Worm (Caenorhabditis elegans): Measurements from ENCODE around the gene T26H5.4.
A peak's percentile ranks its signal among the peaks of the same experiment; 100 is the strongest.

The T26H5.4 gene

ce11 chrV:15466017-15466416 lies 17.5 kb upstream of the T26H5.4 start:
- no peak for TF ChIP-seq him-1 (tag; optimal IDR thresholded peaks at IDR 0.05)
- TF ChIP-seq dao-5 (tag; optimal IDR thresholded peaks at IDR 0.05) = no peak
- no peak for TF ChIP-seq W03F9.2 (tag; optimal IDR thresholded peaks at IDR 0.05)

DNA sequence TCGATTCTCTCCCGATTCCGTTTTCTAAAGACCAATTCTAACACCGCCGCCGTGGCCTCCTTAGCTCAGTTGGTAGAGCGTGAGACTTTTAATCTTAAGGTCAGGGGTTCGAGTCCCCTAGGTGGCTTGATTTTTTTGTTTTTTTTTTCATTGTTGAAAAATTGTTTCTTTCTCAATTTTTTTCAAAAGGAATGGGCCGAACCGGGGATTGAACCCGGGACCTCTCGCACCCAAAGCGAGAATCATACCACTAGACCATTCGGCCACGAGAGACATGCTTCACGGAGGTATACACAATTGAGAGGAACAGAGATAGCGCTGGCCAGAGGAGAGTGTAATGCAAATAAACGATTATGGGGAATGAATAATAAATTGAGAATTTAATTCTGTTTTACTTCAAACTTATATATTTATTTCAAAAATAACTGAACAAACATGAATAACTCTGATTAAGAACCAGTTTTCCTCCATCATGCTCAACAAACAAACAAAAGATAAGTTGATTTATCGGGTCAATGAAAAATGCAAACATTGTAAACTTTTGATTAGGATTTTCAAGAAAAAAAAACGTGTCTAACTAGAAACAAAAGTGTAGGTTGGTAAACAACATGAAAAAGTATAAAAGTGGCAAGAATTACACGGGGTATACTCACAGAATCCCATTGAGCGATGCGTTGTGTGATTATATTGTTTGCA lies 16.7 kb upstream of the T26H5.4 start, which contains the start of gene pqn-71:
Gene pqn-71 (plus strand): TSS at position 646 of the 696 bp plus-strand sequence.
- TF ChIP-seq W03F9.2 (tag; optimal IDR thresholded peaks at IDR 0.05) (peak; percentile 71), him-1 (tag; optimal IDR thresholded peaks at IDR 0.05) (peak; percentile 92), dao-5 (tag; optimal IDR thresholded peaks at IDR 0.05) (peak; percentile 87)

DNA sequence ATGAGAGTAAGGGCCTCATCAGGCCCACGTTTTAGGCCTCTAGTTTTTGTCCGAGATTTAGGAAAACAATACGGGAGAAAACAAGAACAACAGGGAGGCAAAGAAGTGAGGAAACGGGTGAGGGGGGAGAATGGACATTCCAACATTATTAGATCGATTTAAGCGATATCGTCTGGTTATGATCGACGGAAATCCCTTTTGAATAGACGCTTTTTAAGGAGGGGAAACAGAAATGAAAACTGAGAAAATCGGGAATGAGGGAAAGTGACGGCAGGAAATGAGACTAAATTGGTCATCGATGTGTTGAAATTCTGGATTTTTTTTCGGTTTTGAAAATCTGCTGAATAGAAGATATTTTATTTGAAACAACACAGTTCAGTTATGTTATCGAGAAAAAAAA lies 15.9 kb upstream of the T26H5.4 start, which contains the start of gene rocf-1:
Gene rocf-1 (minus strand): TSS at position 101 of the 400 bp plus-strand sequence.
- TF ChIP-seq W03F9.2 (tag; optimal IDR thresholded peaks at IDR 0.05) (no peak), dao-5 (tag; optimal IDR thresholded peaks at IDR 0.05) (no peak), him-1 (tag; optimal IDR thresholded peaks at IDR 0.05) (no peak)

- no peak for TF ChIP-seq him-1 (tag; optimal IDR thresholded peaks at IDR 0.05)
- no peak for TF ChIP-seq dao-5 (tag; optimal IDR thresholded peaks at IDR 0.05)
- TF ChIP-seq W03F9.2 (tag; optimal IDR thresholded peaks at IDR 0.05) = no peak
These were observed 10.6 kb upstream of the T26H5.4 start, which contains the start of gene str-71 for ce11 chrV:15459088-15459487. str-71 (minus strand) TSS chrV:15459188.

DNA sequence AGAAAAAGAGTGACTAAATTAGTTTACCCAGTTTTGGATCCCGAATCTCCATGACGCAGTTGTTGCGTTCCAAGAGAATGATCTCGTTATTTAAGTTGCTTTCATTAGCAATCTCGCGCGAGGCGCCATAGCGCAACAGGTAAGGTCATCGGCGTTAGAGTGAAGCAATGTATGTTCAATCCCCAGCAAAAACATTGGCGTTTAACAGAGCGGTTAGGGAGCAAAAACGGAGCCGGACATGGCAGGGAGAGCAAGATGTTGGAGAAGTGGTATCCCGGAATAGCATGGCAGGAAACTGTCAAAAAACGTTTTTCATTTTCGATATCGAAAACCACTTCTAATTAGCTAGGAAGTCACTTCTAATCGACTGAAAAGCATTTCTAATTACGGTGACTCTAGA lies 5.8 kb upstream of the T26H5.4 start:
- no peak for TF ChIP-seq W03F9.2 (tag; optimal IDR thresholded peaks at IDR 0.05)
- TF ChIP-seq him-1 (tag; optimal IDR thresholded peaks at IDR 0.05) = no peak
- TF ChIP-seq dao-5 (tag; optimal IDR thresholded peaks at IDR 0.05) = no peak

DNA sequence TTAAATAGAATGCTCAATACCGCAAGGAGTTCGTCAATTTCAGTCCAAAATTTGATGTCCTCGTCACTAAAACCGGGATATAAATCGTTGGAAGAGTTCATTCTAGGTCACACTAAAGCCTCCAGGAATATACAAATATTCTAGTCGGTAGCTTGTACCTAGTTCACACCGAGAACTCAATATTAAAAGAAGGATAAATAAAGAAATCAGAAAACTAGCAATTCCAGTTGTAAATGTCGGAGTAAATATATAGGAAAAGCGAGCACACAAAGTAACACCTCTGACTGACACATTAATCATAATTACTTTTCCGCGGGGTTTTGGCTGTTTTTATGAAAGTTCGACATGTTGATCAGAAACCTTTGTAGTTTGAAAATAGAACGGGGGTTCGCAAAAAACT lies 2.9 kb upstream of the T26H5.4 start, which contains the start of gene srw-33:
Gene srw-33 (minus strand): TSS at position 101 of the 400 bp plus-strand sequence.
- TF ChIP-seq W03F9.2 (tag; optimal IDR thresholded peaks at IDR 0.05) = no peak
- no peak for TF ChIP-seq dao-5 (tag; optimal IDR thresholded peaks at IDR 0.05)
- no peak for TF ChIP-seq him-1 (tag; optimal IDR thresholded peaks at IDR 0.05)

DNA sequence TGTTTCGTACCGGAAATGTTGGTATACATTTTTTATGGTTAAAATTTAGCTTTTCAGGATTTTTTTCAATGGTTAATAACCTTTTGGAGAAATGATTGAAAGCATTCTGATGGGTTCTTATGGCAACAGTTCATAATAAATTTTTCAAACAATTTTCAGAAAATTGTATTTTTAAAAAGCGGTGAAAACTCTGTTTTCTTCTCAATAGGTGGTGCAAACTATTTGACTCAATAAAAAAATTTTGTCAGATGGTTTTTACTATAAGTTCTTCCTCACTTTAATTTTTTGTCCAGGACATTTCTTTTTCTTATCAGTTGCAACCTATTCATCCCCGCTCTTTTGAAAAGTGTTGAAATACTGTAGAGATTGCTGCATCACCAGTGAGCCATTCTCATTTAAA lies 364 bp upstream of the T26H5.4 start, which contains the start of gene T26H5.14:
Gene T26H5.14 (plus strand): TSS at position 301 of the 400 bp plus-strand sequence.
- no peak for TF ChIP-seq W03F9.2 (tag; optimal IDR thresholded peaks at IDR 0.05)
- no peak for TF ChIP-seq dao-5 (tag; optimal IDR thresholded peaks at IDR 0.05)

ce11 chrV:15445437-15445836 lies 3.1 kb downstream of the T26H5.4 start, which contains the start of gene srh-239:
srh-239 (plus strand) TSS chrV:15445737.
- TF ChIP-seq dao-5 (tag; optimal IDR thresholded peaks at IDR 0.05) (no peak), him-1 (tag; optimal IDR thresholded peaks at IDR 0.05) (no peak), W03F9.2 (tag; optimal IDR thresholded peaks at IDR 0.05) (no peak)

DNA sequence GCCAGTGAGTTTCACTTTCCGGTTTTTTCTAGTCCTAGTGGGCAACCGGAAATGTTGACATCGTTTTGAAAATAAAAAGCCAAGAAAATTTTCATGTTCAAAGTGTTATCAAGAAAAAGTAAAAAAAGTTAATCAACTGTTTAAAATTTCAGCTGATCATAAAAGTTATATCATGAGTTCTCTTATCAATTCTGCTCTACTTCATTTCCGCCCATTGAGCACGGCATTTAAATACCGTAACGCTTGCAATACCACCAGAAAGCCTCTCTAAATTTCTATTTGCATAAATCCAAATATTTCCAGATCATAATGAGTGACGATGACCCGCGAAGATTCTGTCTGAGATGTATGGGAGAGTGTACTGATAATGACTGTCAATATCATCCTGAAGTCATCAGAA lies 3.9 kb downstream of the T26H5.4 start, which contains the start of gene T26H5.9:
Gene T26H5.9 (plus strand): TSS at position 302 of the 400 bp plus-strand sequence.
- no peak for TF ChIP-seq W03F9.2 (tag; optimal IDR thresholded peaks at IDR 0.05)
- TF ChIP-seq dao-5 (tag; optimal IDR thresholded peaks at IDR 0.05) = no peak

- TF ChIP-seq dao-5 (tag; optimal IDR thresholded peaks at IDR 0.05) (no peak), W03F9.2 (tag; optimal IDR thresholded peaks at IDR 0.05) (no peak), him-1 (tag; optimal IDR thresholded peaks at IDR 0.05) (no peak)
These were observed 4.3 kb downstream of the T26H5.4 start, which contains the start of gene T26H5.11 for ce11 chrV:15444188-15444587. T26H5.11 (minus strand) TSS chrV:15444288.

DNA sequence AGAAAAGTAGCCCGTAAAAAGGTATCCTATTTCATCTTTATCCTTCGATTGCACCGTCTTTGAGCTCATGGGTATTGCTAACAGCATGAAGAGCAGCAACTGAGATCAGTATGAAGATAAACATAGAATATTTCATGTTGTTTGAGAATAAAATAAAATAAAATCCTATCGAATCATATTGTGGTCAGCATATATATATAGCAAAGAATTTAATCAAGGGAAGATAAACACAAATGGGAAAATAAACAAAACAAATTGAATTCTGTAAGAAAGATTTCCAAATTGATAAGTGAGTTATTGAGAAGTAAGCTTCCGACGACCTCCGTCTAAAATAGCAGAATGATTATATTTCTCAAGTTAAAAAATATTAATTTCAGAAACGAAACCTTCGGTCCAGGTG lies 4.8 kb downstream of the T26H5.4 start, which contains the start of gene T26H5.10:
Gene T26H5.10 (minus strand): TSS at position 101 of the 400 bp plus-strand sequence.
- TF ChIP-seq dao-5 (tag; optimal IDR thresholded peaks at IDR 0.05) = no peak
- no peak for TF ChIP-seq him-1 (tag; optimal IDR thresholded peaks at IDR 0.05)
- no peak for TF ChIP-seq W03F9.2 (tag; optimal IDR thresholded peaks at IDR 0.05)

DNA sequence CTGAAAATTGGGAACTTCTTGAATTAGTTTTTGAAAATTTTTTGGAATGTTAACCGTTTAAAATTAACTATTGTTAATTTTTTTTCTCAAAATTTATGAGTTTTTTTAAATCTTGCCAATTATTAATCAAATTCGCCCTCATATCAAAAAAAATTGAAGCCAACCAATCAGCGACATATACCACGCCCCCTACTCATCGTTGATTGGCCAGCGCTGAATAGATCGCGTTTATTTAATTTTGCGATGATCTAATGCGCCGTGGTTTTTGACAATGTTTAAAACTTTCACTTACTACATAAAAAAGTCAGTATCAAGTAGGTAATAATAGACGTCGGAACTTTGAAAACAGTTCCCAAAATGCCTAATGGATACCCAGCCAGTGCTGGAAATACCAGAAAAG lies 6.1 kb downstream of the T26H5.4 start:
- TF ChIP-seq W03F9.2 (tag; optimal IDR thresholded peaks at IDR 0.05) (no peak), dao-5 (tag; optimal IDR thresholded peaks at IDR 0.05) (no peak), him-1 (tag; optimal IDR thresholded peaks at IDR 0.05) (no peak)

DNA sequence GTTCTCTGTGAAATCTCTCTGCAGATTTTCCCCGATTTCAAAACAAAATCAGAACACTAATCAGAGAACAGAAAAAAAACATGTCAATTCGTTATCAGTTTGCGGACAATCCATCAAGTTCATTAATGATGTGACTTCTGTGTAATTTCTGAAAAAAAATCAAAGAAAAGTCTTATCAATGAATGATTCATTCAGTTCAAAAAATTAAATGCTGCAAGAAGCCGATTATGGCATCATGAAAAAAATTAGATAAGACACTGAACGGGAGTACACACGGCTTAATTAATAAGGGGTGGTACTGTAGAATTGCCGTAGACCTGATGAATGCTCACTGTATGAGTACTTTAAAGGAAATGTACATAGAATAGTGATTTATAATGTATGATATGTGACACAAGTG lies 12.4 kb downstream of the T26H5.4 start:
- TF ChIP-seq him-1 (tag; optimal IDR thresholded peaks at IDR 0.05) (no peak), dao-5 (tag; optimal IDR thresholded peaks at IDR 0.05) (no peak), W03F9.2 (tag; optimal IDR thresholded peaks at IDR 0.05) (no peak)

ce11 chrV:15434647-15435046 lies 13.9 kb downstream of the T26H5.4 start:
- TF ChIP-seq him-1 (tag; optimal IDR thresholded peaks at IDR 0.05) (no peak), dao-5 (tag; optimal IDR thresholded peaks at IDR 0.05) (no peak), W03F9.2 (tag; optimal IDR thresholded peaks at IDR 0.05) (no peak)
